Worm (Caenorhabditis elegans) whole organism, mixed stage, embryonic: ENCODE data around the gene srt-18.

Experiments
- lsy-2 ChIP-seq: fragments of 150-350 bp; optimal IDR thresholded peaks from 2 replicates; lab custom pipeline; 2014; ENCODE audit warnings: missing biosample characterization, missing genetic modification characterization
- unc-39 ChIP-seq: fragments of 150-350 bp; optimal IDR thresholded peaks from 2 replicates; lab custom pipeline; 2014; ENCODE audit warnings: missing biosample characterization, missing genetic modification characterization

DNA sequence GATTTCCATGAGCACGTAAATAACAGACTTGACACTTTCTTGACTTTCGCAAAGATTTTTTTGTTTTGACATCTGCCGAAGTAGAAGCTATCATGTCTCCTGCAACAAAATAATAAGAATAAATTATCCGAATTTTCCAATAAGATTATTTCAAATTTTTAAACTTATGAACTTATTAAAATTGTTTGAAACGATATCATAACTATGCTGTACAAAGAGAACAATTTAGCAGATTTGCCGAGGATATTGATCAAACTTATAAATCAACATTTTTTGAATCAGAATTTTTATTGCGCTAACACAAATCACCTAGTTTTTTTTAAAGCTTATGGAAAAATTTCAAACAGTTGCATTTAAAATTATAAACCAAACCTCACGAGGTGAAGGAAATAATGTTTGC is 43.2 kb downstream of the srt-18 start, which contains the start of gene nhr-195:
- TF ChIP-seq unc-39 (tag; lab: Kevin White, UChicago), result no peak
- no peak for TF ChIP-seq lsy-2 (tag; lab: Kevin White, UChicago)
